Worm (Caenorhabditis elegans): ENCODE data around the gene B0393.4.

DNA sequence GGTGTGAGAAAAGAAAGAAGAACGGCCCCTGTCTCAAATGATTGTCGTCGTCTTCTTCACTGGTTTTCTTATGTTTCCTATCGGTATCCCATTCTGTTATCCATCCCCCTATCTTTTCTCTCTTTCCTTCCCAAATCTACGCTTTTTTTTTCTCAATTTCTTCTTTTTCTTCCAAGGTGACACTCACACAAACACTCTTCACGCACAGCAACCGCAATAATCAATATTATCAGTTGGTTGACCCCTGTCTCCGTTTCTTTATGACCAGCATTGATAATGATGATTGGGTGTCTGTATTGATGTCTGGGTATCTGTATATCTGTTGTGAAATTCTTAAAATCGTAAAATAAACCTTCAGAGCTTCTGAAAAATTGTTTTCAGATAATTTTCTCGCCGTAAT lies 22.6 kb downstream of the B0393.4 start:
- no peak for TF ChIP-seq scrt-1 (GFP tag; IDR thresholded peaks at IDR 0.05)
- no peak for TF ChIP-seq ama-1 (optimal IDR thresholded peaks at IDR 0.05)
- no peak for TF ChIP-seq tbx-11 (GFP tag; IDR thresholded peaks at IDR 0.05)
- no peak for TF ChIP-seq ceh-36 (tag; optimal IDR thresholded peaks at IDR 0.05)
- no peak for TF ChIP-seq tra-4 (tag; optimal IDR thresholded peaks at IDR 0.05)
- no peak for TF ChIP-seq pes-1 (GFP tag; IDR thresholded peaks at IDR 0.05)
- no peak for TF ChIP-seq flt-1 (GFP tag; IDR thresholded peaks at IDR 0.05)
- TF ChIP-seq hmbx-1 (tag; optimal IDR thresholded peaks at IDR 0.05), result no peak
- no peak for TF ChIP-seq aly-1 (tag; optimal IDR thresholded peaks at IDR 0.05)
- TF ChIP-seq F13C5.2 (tag; optimal IDR thresholded peaks at IDR 0.05), result no peak
- TF ChIP-seq B0310.2 (tag; optimal IDR thresholded peaks at IDR 0.05), result no peak
- TF ChIP-seq hnd-1 (tag; optimal IDR thresholded peaks at IDR 0.05), result no peak

Data from whole organism, early embryonic.